Worm (Caenorhabditis elegans): ENCODE results near the gene F41G3.5.
A peak's percentile ranks its signal among the peaks of the same experiment; 100 is the strongest.
"Not testable (repeated sequence)": the region's sequence is repeated elsewhere in the genome, so short reads cannot be mapped to it uniquely, and the experiment has no call there.

Gene F41G3.5

DNA sequence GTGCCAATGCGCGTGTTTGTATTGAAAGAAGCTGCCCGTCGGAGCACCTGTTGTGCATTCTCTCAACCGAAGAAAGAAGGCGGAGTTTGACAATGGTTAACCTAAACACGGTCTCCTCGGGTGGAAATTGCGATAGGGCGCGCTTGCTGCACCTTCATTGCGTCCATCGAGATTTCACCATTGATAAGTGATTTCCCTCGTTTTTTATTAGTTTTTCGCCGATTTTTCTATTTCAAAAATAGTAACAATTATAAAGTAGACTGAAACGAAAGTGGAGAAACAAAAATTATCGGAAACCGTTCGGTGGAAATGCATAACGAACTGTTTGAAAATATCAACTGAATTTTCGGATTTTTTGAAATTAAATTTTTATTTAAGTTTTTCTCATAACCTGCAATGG, 28.6 kb downstream of the F41G3.5 start, which contains the start of gene agr-1:
Gene agr-1 (minus strand): TSS at position 101 of the 400 bp plus-strand sequence.
- not testable (repeated sequence) for TF ChIP-seq ztf-11, zag-1, tbx-2 (tag; optimal IDR thresholded peaks at IDR 0.05)

DNA sequence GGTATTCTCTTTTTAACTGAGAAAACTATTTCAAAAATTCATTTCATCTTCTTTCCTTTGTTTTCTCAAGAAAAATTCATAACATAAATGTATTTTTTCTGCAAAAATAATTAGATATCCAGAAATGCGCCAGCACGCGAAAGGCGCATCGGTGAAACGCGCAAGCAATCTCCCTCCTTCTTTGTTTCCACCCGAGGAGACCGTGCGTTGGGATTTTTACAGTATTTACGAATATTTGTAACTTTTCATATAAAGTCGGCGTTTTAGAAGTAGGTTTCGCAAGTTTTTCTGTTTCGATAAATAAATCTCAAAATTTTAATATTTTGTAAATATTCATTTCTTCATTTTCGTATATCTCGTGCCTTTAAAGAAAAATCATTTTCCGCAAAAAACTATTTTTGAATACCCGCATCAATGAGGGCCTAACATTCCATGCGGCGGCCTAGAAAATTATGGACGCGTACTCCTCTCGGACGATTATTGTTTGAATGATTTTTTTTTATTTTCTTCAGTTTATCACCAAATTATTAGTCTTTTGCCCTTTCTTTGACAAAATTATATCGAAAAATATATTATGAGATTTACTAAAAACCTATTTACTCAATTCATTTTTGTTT, 30.0 kb downstream of the F41G3.5 start, which contains the start of gene ssup-72:
Gene ssup-72 (plus strand): TSS at position 181 of the 617 bp plus-strand sequence.
- TF ChIP-seq jun-1 (tag; optimal IDR thresholded peaks at IDR 0.05) (no peak), pha-4 (tag; optimal IDR thresholded peaks at IDR 0.05) (peak; percentile 72), lin-15B (tag; optimal IDR thresholded peaks at IDR 0.05) (peak; percentile 71), elt-1 (tag; optimal IDR thresholded peaks at IDR 0.05) (no peak), nhr-237 (tag; optimal IDR thresholded peaks at IDR 0.05) (no peak), lsy-12 (tag; optimal IDR thresholded peaks at IDR 0.05) (peak; percentile 30), ceh-28 (tag; optimal IDR thresholded peaks at IDR 0.05) (no peak), fkh-10 (GFP tag; optimal IDR thresholded peaks at IDR 0.05) (no peak), mml-1 (tag; optimal IDR thresholded peaks at IDR 0.05) (no peak), tbx-2 (tag; optimal IDR thresholded peaks at IDR 0.05) (peak; percentile 23), egl-5 (tag; optimal IDR thresholded peaks at IDR 0.05) (peak; percentile 1), elt-2 (tag; optimal IDR thresholded peaks at IDR 0.05) (peak; percentile 15), nhr-25 (tag; optimal IDR thresholded peaks at IDR 0.05) (peak; percentile 7), ceh-9 (tag; optimal IDR thresholded peaks at IDR 0.05) (no peak), nhr-23 (tag; optimal IDR thresholded peaks at IDR 0.05) (peak; percentile 65), nhr-12 (tag; optimal IDR thresholded peaks at IDR 0.05) (no peak), snpc-4 (tag; optimal IDR thresholded peaks at IDR 0.05) (peak; percentile 63), hmg-11 (tag; optimal IDR thresholded peaks at IDR 0.05) (no peak), nhr-43 (tag; optimal IDR thresholded peaks at IDR 0.05; ENCODE audit: poor library complexity, severe bottlenecking) (peak; percentile 90), nfya-1 (tag; optimal IDR thresholded peaks at IDR 0.05; ENCODE audit: insufficient read depth) (peak; percentile 68)

DNA sequence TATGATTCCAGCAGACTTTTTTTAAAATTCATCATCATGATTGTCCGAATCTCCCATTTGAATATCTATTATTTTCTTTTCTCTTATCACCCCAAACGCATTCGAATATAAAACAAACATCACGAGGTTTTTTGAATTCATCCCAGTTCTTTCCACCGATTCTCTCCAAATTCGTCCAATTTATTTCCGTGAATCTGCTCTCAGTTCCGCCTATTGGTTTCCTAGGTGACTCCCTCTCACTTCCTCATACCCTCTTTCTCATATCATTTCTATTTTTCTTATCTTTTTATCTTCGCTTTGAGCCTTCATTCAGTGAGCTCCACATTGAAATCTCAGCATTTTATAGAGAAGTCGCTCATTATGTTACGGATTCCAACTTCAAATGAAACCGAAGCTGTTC, 32.6 kb downstream of the F41G3.5 start, which contains the start of gene T13C2.7:
Gene T13C2.7 (plus strand): TSS at position 301 of the 400 bp plus-strand sequence.
- no peak for TF ChIP-seq nhr-28 (tag; optimal IDR thresholded peaks at IDR 0.05)
- TF ChIP-seq nhr-76 (tag; optimal IDR thresholded peaks at IDR 0.05) = no peak
- TF ChIP-seq fkh-2 (tag; optimal IDR thresholded peaks at IDR 0.05) = no peak
- TF ChIP-seq nhr-25 (tag; optimal IDR thresholded peaks at IDR 0.05) = no peak
- TF ChIP-seq egl-5 (tag; optimal IDR thresholded peaks at IDR 0.05) = no peak
- TF ChIP-seq fos-1 (tag; optimal IDR thresholded peaks at IDR 0.05) = no peak
- no peak for TF ChIP-seq ceh-28 (tag; optimal IDR thresholded peaks at IDR 0.05)
- TF ChIP-seq ceh-16 (tag; optimal IDR thresholded peaks at IDR 0.05) = no peak
- TF ChIP-seq lin-39 (tag; optimal IDR thresholded peaks at IDR 0.05) = no peak

DNA sequence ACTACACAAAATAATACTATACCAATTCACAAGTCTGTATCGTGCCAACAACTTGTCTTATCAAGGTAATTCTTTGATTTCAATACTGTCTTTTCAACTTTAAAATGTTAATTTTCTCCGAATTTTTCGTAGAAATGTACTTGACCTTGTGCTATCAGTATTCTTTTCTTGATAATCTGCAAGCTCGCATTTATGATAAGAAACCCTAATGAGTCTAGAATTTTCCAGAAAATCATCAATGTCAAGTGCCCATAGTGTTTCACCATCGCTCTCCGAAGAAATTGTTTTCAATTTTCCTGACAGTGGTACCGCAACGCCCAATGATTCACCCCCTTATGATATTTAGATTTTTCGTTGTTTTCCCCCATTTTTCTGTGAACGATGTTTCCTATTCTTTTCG, 34.7 kb downstream of the F41G3.5 start:
- TF ChIP-seq ceh-16 (tag; optimal IDR thresholded peaks at IDR 0.05) = no peak
- TF ChIP-seq pqm-1 (tag; optimal IDR thresholded peaks at IDR 0.05) = peak; percentile 30
- no peak for TF ChIP-seq sea-2 (GFP tag; optimal IDR thresholded peaks at IDR 0.05)
- TF ChIP-seq zag-1 (tag; optimal IDR thresholded peaks at IDR 0.05) = no peak
- TF ChIP-seq elt-1 (tag; optimal IDR thresholded peaks at IDR 0.05) = no peak
- TF ChIP-seq ceh-28 (tag; optimal IDR thresholded peaks at IDR 0.05) = no peak
- no peak for TF ChIP-seq mml-1 (tag; optimal IDR thresholded peaks at IDR 0.05)
- TF ChIP-seq elt-2 (tag; optimal IDR thresholded peaks at IDR 0.05) = peak; percentile 66
- TF ChIP-seq egl-5 (tag; optimal IDR thresholded peaks at IDR 0.05) = no peak
- no peak for TF ChIP-seq daf-12 (tag; optimal IDR thresholded peaks at IDR 0.05)
- TF ChIP-seq nhr-28 (tag; optimal IDR thresholded peaks at IDR 0.05) = no peak
- TF ChIP-seq jun-1 (tag; optimal IDR thresholded peaks at IDR 0.05) = no peak

DNA sequence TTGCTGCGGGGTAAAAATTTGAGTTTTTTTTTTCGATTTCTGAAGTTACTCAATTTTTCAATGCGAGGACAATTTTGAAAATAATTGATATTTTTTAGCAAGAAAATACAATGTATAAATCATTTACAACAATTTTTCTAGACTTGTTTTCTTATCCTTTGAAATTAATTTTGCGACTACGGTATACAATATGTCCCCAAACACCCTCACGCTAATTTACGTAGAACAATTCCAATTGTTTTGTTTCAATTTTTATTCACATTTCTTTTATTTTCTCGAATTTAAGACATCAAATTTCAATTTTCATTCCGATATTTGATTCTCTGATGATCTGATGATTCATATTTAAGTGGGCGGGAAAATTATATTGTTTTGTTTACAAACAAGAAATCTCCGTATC, 35.5 kb downstream of the F41G3.5 start:
- no peak for TF ChIP-seq nhr-23 (tag; optimal IDR thresholded peaks at IDR 0.05)

DNA sequence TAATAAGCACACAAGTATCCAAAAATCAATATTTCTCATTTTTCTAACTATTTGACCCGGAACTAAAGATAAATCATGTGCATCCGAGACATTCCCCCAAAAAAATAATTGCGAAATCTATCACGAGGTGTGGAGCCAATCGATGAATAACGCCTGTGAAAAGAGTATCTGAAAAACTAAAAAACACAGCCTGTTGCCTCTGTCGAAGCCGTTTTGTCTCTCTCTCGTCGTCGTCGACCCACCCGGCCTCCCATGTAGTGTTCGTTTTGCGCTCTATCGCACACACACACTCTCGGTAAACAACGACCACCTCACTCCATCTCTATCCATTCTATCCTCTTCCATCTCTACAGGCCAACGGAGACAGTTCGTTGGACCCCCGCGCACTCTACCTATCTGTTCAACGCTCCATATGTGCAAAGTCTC, 36.2 kb downstream of the F41G3.5 start:
- TF ChIP-seq nhr-12 (tag; optimal IDR thresholded peaks at IDR 0.05) (no peak), lin-39 (tag; optimal IDR thresholded peaks at IDR 0.05) (peak; percentile 57), nhr-11 (tag; optimal IDR thresholded peaks at IDR 0.05) (peak; percentile 26), ztf-4 (tag; optimal IDR thresholded peaks at IDR 0.05) (no peak), nhr-23 (tag; optimal IDR thresholded peaks at IDR 0.05) (peak; percentile 19), elt-1 (tag; optimal IDR thresholded peaks at IDR 0.05) (no peak), nhr-43 (tag; optimal IDR thresholded peaks at IDR 0.05; ENCODE audit: poor library complexity, severe bottlenecking) (no peak), egl-5 (tag; optimal IDR thresholded peaks at IDR 0.05) (peak; percentile 26), elt-2 (tag; optimal IDR thresholded peaks at IDR 0.05) (peak; percentile 27), fkh-10 (GFP tag; optimal IDR thresholded peaks at IDR 0.05) (peak; percentile 0), snpc-4 (tag; optimal IDR thresholded peaks at IDR 0.05) (peak; percentile 48), lin-15B (tag; optimal IDR thresholded peaks at IDR 0.05) (peak; percentile 77), jun-1 (tag; optimal IDR thresholded peaks at IDR 0.05) (peak; percentile 11), nhr-25 (tag; optimal IDR thresholded peaks at IDR 0.05) (peak; percentile 62), pqm-1 (tag; optimal IDR thresholded peaks at IDR 0.05) (no peak), ceh-82 (tag; optimal IDR thresholded peaks at IDR 0.05) (no peak), nfya-1 (tag; optimal IDR thresholded peaks at IDR 0.05; ENCODE audit: insufficient read depth) (peak; percentile 81), ceh-28 (tag; optimal IDR thresholded peaks at IDR 0.05) (peak; percentile 83), fkh-2 (tag; optimal IDR thresholded peaks at IDR 0.05) (no peak), pha-4 (tag; optimal IDR thresholded peaks at IDR 0.05) (peak; percentile 77)
